Worm (Caenorhabditis elegans): ENCODE data around the gene R105.1.

- no peak for TF ChIP-seq flt-1 (GFP tag; IDR thresholded peaks at IDR 0.05)
- TF ChIP-seq tra-4 (tag; optimal IDR thresholded peaks at IDR 0.05), result no peak
- no peak for TF ChIP-seq ama-1 (optimal IDR thresholded peaks at IDR 0.05)
- TF ChIP-seq tbx-37 (GFP tag; conservative IDR thresholded peaks at IDR 0.05), result no peak
- no peak for TF ChIP-seq hmbx-1 (tag; optimal IDR thresholded peaks at IDR 0.05)
- no peak for TF ChIP-seq ceh-36 (tag; optimal IDR thresholded peaks at IDR 0.05)
- no peak for TF ChIP-seq ceh-13 (GFP tag; optimal IDR thresholded peaks at IDR 0.05)
- TF ChIP-seq sea-1 (GFP tag; conservative IDR thresholded peaks at IDR 0.05), result no peak
- no peak for TF ChIP-seq hnd-1 (tag; optimal IDR thresholded peaks at IDR 0.05)
- no peak for TF ChIP-seq hmg-4 (GFP tag; optimal IDR thresholded peaks at IDR 0.05)
- TF ChIP-seq pes-1 (GFP tag; IDR thresholded peaks at IDR 0.05), result no peak
These were observed 36.7 kb upstream of the R105.1 start, which contains the start of gene F19C7.3 for ce11 chrIV:4596824-4597223.

Measured in whole organism, early embryonic.